Fruit fly (Drosophila melanogaster) whole organism, embryonic: ENCODE measurements around the gene CG6660.

Experiments
- Adf1 ChIP-seq: fragments of 200-800 bp; sonication (Bioruptor generic); IDR thresholded peaks from 2 replicates; pipeline ENCODE4 v1.3.6; 2022; ENCODE audit warnings: missing biosample characterization, missing genetic modification characterization
- CG11093 ChIP-seq: fragments of 200-800 bp; sonication (Bioruptor generic); IDR thresholded peaks from 3 replicates; pipeline ENCODE4 v1.3.6; 2022; ENCODE audit warnings: missing biosample characterization, missing genetic modification characterization
- CG12071 ChIP-seq: fragments of 200-800 bp; sonication (Bioruptor generic); optimal IDR thresholded peaks from 3 replicates; lab custom pipeline; 2018; ENCODE audit warnings: missing biosample characterization, mild to moderate bottlenecking, missing genetic modification characterization
- CG12659 ChIP-seq: fragments of 200-800 bp; sonication (Bioruptor generic); optimal IDR thresholded peaks from 3 replicates; lab custom pipeline; 2017; ENCODE audit warnings: mild to moderate bottlenecking, missing biosample characterization, missing genetic modification reagents, missing genetic modification characterization
- CG14710 ChIP-seq: fragments of 200-800 bp; sonication (Bioruptor generic); optimal IDR thresholded peaks from 3 replicates; lab custom pipeline; 2019; ENCODE audit warnings: missing biosample characterization, mild to moderate bottlenecking, missing genetic modification characterization, moderate library complexity
- CG1529 ChIP-seq: fragments of 200-800 bp; sonication (Bioruptor generic); optimal IDR thresholded peaks from 3 replicates; lab custom pipeline; 2018; ENCODE audit warnings: missing biosample characterization, missing genetic modification characterization
- CG1603 ChIP-seq: fragments of 200-800 bp; sonication (Bioruptor generic); optimal IDR thresholded peaks from 2 replicates; lab custom pipeline; 2019; ENCODE audit warnings: missing biosample characterization, mild to moderate bottlenecking, missing genetic modification characterization, moderate library complexity
- CG16813 ChIP-seq: fragments of 200-800 bp; sonication (Bioruptor generic); IDR thresholded peaks from 3 replicates; pipeline ENCODE4 v1.3.6; 2022; ENCODE audit warnings: missing biosample characterization, missing genetic modification characterization; ENCODE audit not compliant: partially characterized antibody
- CG16815 ChIP-seq: fragments of 200-800 bp; sonication (Bioruptor generic); optimal IDR thresholded peaks from 3 replicates; lab custom pipeline; 2017; ENCODE audit warnings: missing biosample characterization, mild to moderate bottlenecking, missing genetic modification characterization
- CG16863 ChIP-seq: fragments of 200-800 bp; sonication (Bioruptor generic); optimal IDR thresholded peaks from 3 replicates; lab custom pipeline; 2016; ENCODE audit warnings: missing biosample characterization, missing genetic modification characterization
- CG17328 ChIP-seq: fragments of 200-800 bp; sonication (Bioruptor generic); IDR thresholded peaks from 2 replicates; pipeline ENCODE4 v1.3.6; 2022; ENCODE audit warnings: missing biosample characterization, missing genetic modification characterization
- CG17361 ChIP-seq: fragments of 200-800 bp; sonication (Bioruptor generic); IDR thresholded peaks from 3 replicates; pipeline ENCODE4 v1.3.6; 2022; ENCODE audit warnings: missing biosample characterization, missing genetic modification characterization
- CG18619 ChIP-seq: fragments of 200-800 bp; sonication (Bioruptor generic); optimal IDR thresholded peaks from 3 replicates; lab custom pipeline; 2017; ENCODE audit warnings: missing biosample characterization, mild to moderate bottlenecking, missing genetic modification characterization
- CG30020 ChIP-seq: fragments of 200-800 bp; optimal IDR thresholded peaks from 2 replicates; lab custom pipeline; 2019; ENCODE audit warnings: missing biosample characterization, mild to moderate bottlenecking, missing genetic modification characterization, moderate library complexity
- CG3281 ChIP-seq: fragments of 200-800 bp; sonication (Bioruptor generic); optimal IDR thresholded peaks from 3 replicates; lab custom pipeline; 2017; ENCODE audit warnings: missing biosample characterization, mild to moderate bottlenecking, missing genetic modification characterization
- CG3407 ChIP-seq: fragments of 200-800 bp; sonication (Bioruptor generic); optimal IDR thresholded peaks from 2 replicates; lab custom pipeline; 2018; ENCODE audit warnings: missing biosample characterization, mild to moderate bottlenecking, missing genetic modification characterization
- CG34224 ChIP-seq: fragments of 200-800 bp; sonication (Bioruptor generic); IDR thresholded peaks from 3 replicates; pipeline ENCODE4 v1.3.6; 2022; ENCODE audit warnings: missing biosample characterization, missing genetic modification characterization; ENCODE audit not compliant: partially characterized antibody
- CG43689 ChIP-seq: fragments of 200-800 bp; sonication (Bioruptor generic); IDR thresholded peaks from 2 replicates; pipeline ENCODE4 v1.3.6; 2022; ENCODE audit warnings: missing biosample characterization, missing genetic modification characterization
- CG6765 ChIP-seq: fragments of 200-800 bp; sonication (Bioruptor generic); optimal IDR thresholded peaks from 3 replicates; lab custom pipeline; 2017; ENCODE audit warnings: missing biosample characterization, mild to moderate bottlenecking, missing genetic modification characterization
- CG9215 ChIP-seq: fragments of 200-800 bp; sonication (Bioruptor generic); IDR thresholded peaks from 2 replicates; pipeline ENCODE4 v1.3.6; 2022; ENCODE audit warnings: missing biosample characterization, missing genetic modification characterization
- CG9437 ChIP-seq: fragments of 200-800 bp; sonication (Bioruptor generic); optimal IDR thresholded peaks from 2 replicates; lab custom pipeline; 2018; ENCODE audit warnings: missing biosample characterization, mild to moderate bottlenecking, missing genetic modification characterization
- Deaf1 ChIP-seq: fragments of 200-800 bp; optimal IDR thresholded peaks from 3 replicates; lab custom pipeline; 2019; ENCODE audit warnings: missing biosample characterization, mild to moderate bottlenecking, missing genetic modification characterization, moderate library complexity
- E2f1 ChIP-seq: fragments of 200-800 bp; sonication (Bioruptor generic); IDR thresholded peaks from 2 replicates; pipeline ENCODE4 v1.3.6; 2022; ENCODE audit warnings: missing biosample characterization, missing genetic modification characterization
- Ets65A ChIP-seq: fragments of 200-800 bp; sonication (Bioruptor generic); peaks from one replicate; lab custom pipeline; 2016; ENCODE audit warnings: missing biosample characterization, missing genetic modification characterization
- H15 ChIP-seq: fragments of 200-800 bp; sonication (Bioruptor generic); IDR thresholded peaks from 3 replicates; pipeline ENCODE4 v1.3.6; 2022; ENCODE audit warnings: missing biosample characterization, missing genetic modification characterization
- Hr3 ChIP-seq: fragments of 200-800 bp; sonication (Bioruptor generic); optimal IDR thresholded peaks from 3 replicates; lab custom pipeline; 2016; ENCODE audit warnings: missing biosample characterization, missing genetic modification characterization
- Kr ChIP-seq: fragments of 200-800 bp; sonication (Bioruptor generic); optimal IDR thresholded peaks from 2 replicates; lab custom pipeline; 2017; ENCODE audit warnings: missing biosample characterization, mild to moderate bottlenecking, missing genetic modification characterization
- NFAT ChIP-seq: fragments of 200-800 bp; sonication (Bioruptor generic); IDR thresholded peaks from 2 replicates; pipeline ENCODE4 v1.3.6; 2022; ENCODE audit warnings: missing biosample characterization, missing genetic modification characterization
- Oli ChIP-seq: fragments of 200-800 bp; sonication (Bioruptor generic); optimal IDR thresholded peaks from 2 replicates; lab custom pipeline; 2018; ENCODE audit warnings: missing biosample characterization, mild to moderate bottlenecking, missing genetic modification characterization, moderate library complexity
- bsh ChIP-seq, 2 experiments: fragments of 200-800 bp; sonication (Bioruptor generic); optimal IDR thresholded peaks; 2 replicates each; lab custom pipeline; 2017 to 2018; ENCODE audit warnings: mild to moderate bottlenecking in 2 of 2, missing biosample characterization in 2 of 2, missing genetic modification characterization in 2 of 2, moderate library complexity in 1 of 2
- cg ChIP-seq: fragments of 200-800 bp; sonication (Bioruptor generic); optimal IDR thresholded peaks from 3 replicates; lab custom pipeline; 2019; ENCODE audit warnings: missing biosample characterization, mild to moderate bottlenecking, missing genetic modification characterization, moderate library complexity
- da ChIP-seq: fragments of 200-800 bp; sonication (Bioruptor generic); optimal IDR thresholded peaks from 2 replicates; lab custom pipeline; 2016; ENCODE audit warnings: missing biosample characterization, missing genetic modification characterization
- exex ChIP-seq: fragments of 200-800 bp; sonication (Bioruptor generic); optimal IDR thresholded peaks from 4 replicates; lab custom pipeline; 2018; ENCODE audit warnings: missing biosample characterization, mild to moderate bottlenecking, missing genetic modification characterization, moderate library complexity
- gro ChIP-seq: fragments of 200-800 bp; sonication (Bioruptor generic); optimal IDR thresholded peaks from 2 replicates; lab custom pipeline; 2016; ENCODE audit warnings: missing biosample characterization, missing genetic modification characterization
- jing ChIP-seq: fragments of 200-800 bp; sonication (Bioruptor generic); optimal IDR thresholded peaks from 2 replicates; lab custom pipeline; 2018; ENCODE audit warnings: missing biosample characterization, mild to moderate bottlenecking, missing genetic modification characterization
- kay ChIP-seq: fragments of 200-800 bp; sonication (Bioruptor generic); optimal IDR thresholded peaks from 2 replicates; lab custom pipeline; 2016; ENCODE audit warnings: missing biosample characterization, missing genetic modification characterization
- nerfin-1 ChIP-seq: fragments of 200-800 bp; sonication (Bioruptor generic); optimal IDR thresholded peaks from 3 replicates; lab custom pipeline; 2019; ENCODE audit warnings: missing biosample characterization, mild to moderate bottlenecking, missing genetic modification characterization, moderate library complexity
- pho ChIP-seq: fragments of 200-800 bp; sonication (Bioruptor generic); optimal IDR thresholded peaks from 2 replicates; lab custom pipeline; 2016; ENCODE audit warnings: missing biosample characterization, missing genetic modification characterization
- sna ChIP-seq: fragments of 200-800 bp; sonication (Bioruptor generic); IDR thresholded peaks from 2 replicates; pipeline ENCODE4 v1.3.6; 2022; ENCODE audit warnings: missing biosample characterization, missing genetic modification characterization; ENCODE audit not compliant: partially characterized antibody
- so ChIP-seq: fragments of 200-800 bp; sonication (Bioruptor generic); IDR thresholded peaks from 3 replicates; pipeline ENCODE4 v1.3.6; 2022; ENCODE audit warnings: missing biosample characterization, missing genetic modification characterization
- tap ChIP-seq: fragments of 200-800 bp; optimal IDR thresholded peaks from 3 replicates; lab custom pipeline; 2019; ENCODE audit warnings: missing biosample characterization, mild to moderate bottlenecking, missing genetic modification characterization, moderate library complexity
- tgo ChIP-seq: fragments of 200-800 bp; sonication (Bioruptor generic); IDR thresholded peaks from 3 replicates; pipeline ENCODE4 v1.3.6; 2022; ENCODE audit warnings: missing biosample characterization, missing genetic modification characterization
- twi ChIP-seq: fragments of 200-800 bp; optimal IDR thresholded peaks from 2 replicates; lab custom pipeline; 2019; ENCODE audit warnings: missing biosample characterization, mild to moderate bottlenecking, missing genetic modification characterization, moderate library complexity
- vvl ChIP-seq: fragments of 200-800 bp; sonication (Bioruptor generic); IDR thresholded peaks from 2 replicates; pipeline ENCODE4 v1.3.6; 2022; ENCODE audit warnings: missing biosample characterization, missing genetic modification characterization
- zfh1 ChIP-seq: fragments of 200-800 bp; sonication (Bioruptor generic); IDR thresholded peaks from 3 replicates; pipeline ENCODE4 v1.3.6; 2022; ENCODE audit warnings: missing biosample characterization, missing genetic modification characterization

The CG6660 gene

DNA sequence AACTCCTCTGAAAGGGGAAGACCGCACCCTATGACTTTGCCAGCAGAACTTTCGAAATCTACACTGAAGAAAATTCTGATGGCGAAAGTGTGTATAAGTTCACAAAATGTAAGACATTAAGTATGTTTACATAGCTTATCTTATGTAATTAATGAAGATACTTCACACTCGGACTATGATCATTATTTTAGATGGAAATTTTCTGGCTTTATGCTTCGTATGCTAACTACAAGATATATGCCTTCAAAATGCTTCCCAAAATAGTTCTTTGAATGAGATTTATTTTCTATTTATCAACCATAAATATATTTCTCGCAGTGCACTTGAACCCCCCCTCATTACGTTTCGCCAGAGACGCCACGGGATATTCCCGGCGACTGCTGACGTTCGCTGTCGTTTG lies 44.7 kb upstream of the CG6660 start (continued):
- no peak for TF ChIP-seq Kr (GFP tag; lab: Kevin White, UChicago)
- TF ChIP-seq kay: no peak
- TF ChIP-seq so (GFP tag; lab: Robert Waterston, UW): no peak
- no peak for TF ChIP-seq exex (tag; lab: Kevin White, UChicago)
- TF ChIP-seq gro: no peak
- TF ChIP-seq NFAT (GFP tag; lab: Robert Waterston, UW): no peak
- TF ChIP-seq cg: no peak
- TF ChIP-seq CG18619 (GFP tag; lab: Kevin White, UChicago): peak; percentile 24
- peak; percentile 20 for TF ChIP-seq Deaf1 (tag; lab: Kevin White, UChicago)
- peak; percentile 73 for TF ChIP-seq CG17361 (GFP tag; lab: Robert Waterston, UW)
- TF ChIP-seq CG1603 (tag; lab: Kevin White, UChicago): peak; percentile 41
- no peak for TF ChIP-seq CG16813 (GFP tag; lab: Robert Waterston, UW)
- TF ChIP-seq CG16815 (GFP tag; lab: Kevin White, UChicago): peak; percentile 50
- TF ChIP-seq E2f1 (GFP tag; lab: Robert Waterston, UW): peak; percentile 57; the same call in 1 of the 2 replicates
- TF ChIP-seq jing (GFP tag; lab: Kevin White, UChicago): peak; percentile 35
- TF ChIP-seq Hr3 (GFP tag; lab: Kevin White, UChicago): peak; percentile 15
- TF ChIP-seq CG11093: 0 out of 3 replicates have a peak, but pooled peaks have one; percentile 47
- TF ChIP-seq bsh (GFP tag; optimal IDR thresholded peaks at IDR 0.05; lab: Kevin White, UChicago): peak in 1 of 2 experiments; percentile 72
- 0 out of 2 replicates have a peak, but pooled peaks have one; percentile 33 for TF ChIP-seq CG17328 (GFP tag; lab: Robert Waterston, UW)
- TF ChIP-seq CG14710: peak; percentile 60
- TF ChIP-seq CG16863 (GFP tag; lab: Kevin White, UChicago): peak; percentile 34
- peak; percentile 33 for TF ChIP-seq nerfin-1 (tag; lab: Kevin White, UChicago)
- TF ChIP-seq CG43689 (GFP tag; lab: Robert Waterston, UW): no peak
- TF ChIP-seq CG3281 (GFP tag; lab: Kevin White, UChicago): peak; percentile 30
- peak; percentile 10 for TF ChIP-seq pho (GFP tag; lab: Kevin White, UChicago)
- TF ChIP-seq CG9437: peak; percentile 42
- TF ChIP-seq Oli (tag; lab: Kevin White, UChicago): peak; percentile 67
- TF ChIP-seq CG30020 (tag; lab: Kevin White, UChicago): no peak
- TF ChIP-seq CG34224 (GFP tag; lab: Robert Waterston, UW): no peak
- peak; percentile 9 for TF ChIP-seq CG3407
- no peak for TF ChIP-seq sna (GFP tag; lab: Robert Waterston, UW)
- TF ChIP-seq CG6765 (GFP tag; lab: Kevin White, UChicago): no peak
- TF ChIP-seq Adf1 (GFP tag; lab: Robert Waterston, UW): no peak
- TF ChIP-seq da (GFP tag; lab: Kevin White, UChicago): no peak
- TF ChIP-seq tap (tag; lab: Kevin White, UChicago): peak; percentile 35
- peak; percentile 50; the same call in 1 of the 2 replicates for TF ChIP-seq vvl
- peak; percentile 38 for TF ChIP-seq CG12659 (GFP tag; lab: Kevin White, UChicago)
- 0 out of 3 replicates have a peak, but pooled peaks have one; percentile 44 for TF ChIP-seq zfh1 (GFP tag; lab: Robert Waterston, UW)
- peak; percentile 3 for TF ChIP-seq CG12071 (GFP tag; lab: Kevin White, UChicago)
- peak; percentile 23 for TF ChIP-seq CG1529
- peak; percentile 8; the same call in 1 of the 3 replicates for TF ChIP-seq H15 (GFP tag; lab: Robert Waterston, UW)
- no peak for TF ChIP-seq twi (tag; lab: Kevin White, UChicago)
- TF ChIP-seq CG9215 (GFP tag; lab: Robert Waterston, UW): no peak
- TF ChIP-seq tgo (GFP tag; lab: Robert Waterston, UW): peak; percentile 28; the same call in 1 of the 3 replicates
- TF ChIP-seq Ets65A: peak; percentile 83
